Worm (Caenorhabditis elegans) whole organism, late embryonic: ENCODE results near the gene C55B6.5.

Source experiments
- hlh-15 ChIP-seq: sonication (generic microtip); optimal IDR thresholded peaks from 2 replicates; lab custom pipeline; 2016; ENCODE audit warnings: missing genetic modification characterization, missing compliant biosample characterization
- lin-11 ChIP-seq: fragments of 200-800 bp; sonication (Bioruptor generic); optimal IDR thresholded peaks from 2 replicates; lab custom pipeline; 2018; ENCODE audit warnings: mild to moderate bottlenecking, missing genetic modification characterization, missing compliant biosample characterization

DNA sequence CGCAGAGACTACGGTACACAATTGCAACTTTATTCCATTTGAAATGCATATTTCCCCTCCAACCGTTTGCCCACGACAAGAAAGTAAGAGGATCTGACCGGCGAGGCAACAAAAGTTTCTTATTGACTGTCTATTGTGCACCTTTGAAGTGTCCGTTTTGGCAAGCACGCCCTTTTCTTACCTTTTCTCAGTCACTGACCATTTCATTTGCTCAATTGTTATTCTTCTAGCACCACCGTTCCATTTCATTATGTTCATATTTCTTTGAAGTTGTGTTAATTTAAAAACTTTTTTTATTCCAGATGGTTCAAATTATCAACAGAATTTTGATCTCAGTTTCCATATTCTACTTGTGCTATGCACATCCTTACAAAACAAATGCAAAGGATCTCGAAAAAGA, 6.3 kb upstream of the C55B6.5 start, which contains the start of gene spp-22:
- TF ChIP-seq hlh-15 (tag; lab: Kevin White, UChicago) (no peak), lin-11 (tag; lab: Kevin White, UChicago) (no peak)
